Fruit fly (Drosophila melanogaster) S2 (cell line): ENCODE data around the gene CG43673.
"Not testable (repeated sequence)": the region's sequence is repeated elsewhere in the genome, so short reads cannot be mapped to it uniquely, and the experiment has no call there.

Source experiments
- CG8478 ChIP-seq: fragments of >200 bp; optimal IDR thresholded peaks from 2 replicates; lab custom pipeline; 2018
- CTCF ChIP-seq, 2 experiments: fragments of >200 bp; optimal IDR thresholded peaks; 2 replicates each; lab custom pipeline; 2018

Gene CG43673

DNA sequence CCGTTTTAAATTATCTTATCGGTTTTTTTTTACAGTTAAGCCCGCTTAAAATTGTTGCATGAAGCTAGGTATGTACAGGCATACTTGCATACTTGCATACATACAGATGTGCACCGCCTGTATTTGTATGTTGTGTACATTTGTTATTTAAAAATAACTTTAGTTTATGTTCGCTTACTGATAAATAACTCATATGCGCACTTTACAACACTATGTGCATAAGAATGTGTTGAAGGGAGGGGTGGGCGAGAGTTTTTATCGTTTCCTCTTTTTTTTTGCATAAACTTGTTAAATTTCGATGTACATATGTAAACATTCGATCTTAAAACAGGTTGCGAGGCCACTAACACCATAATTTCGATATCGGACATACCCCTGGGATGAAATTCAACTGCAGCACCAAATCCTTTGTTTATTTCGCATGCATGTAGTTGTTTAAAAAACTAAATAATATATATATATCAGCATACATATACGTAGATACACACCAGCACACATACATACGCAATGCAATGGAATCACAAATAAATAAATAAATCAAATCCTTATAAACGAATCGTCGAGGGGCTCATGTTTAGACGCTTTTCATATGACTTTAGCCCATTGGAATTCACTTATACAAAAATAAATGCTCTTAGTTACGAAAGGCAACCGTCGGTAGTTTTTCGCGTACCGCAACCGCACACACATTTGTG, 19.0 kb upstream of the CG43673 start:
- TF ChIP-seq CTCF (optimal IDR thresholded peaks at IDR 0.05; lab: Kevin White, UChicago) (no peak), CG8478 (lab: Kevin White, UChicago) (no peak)

DNA sequence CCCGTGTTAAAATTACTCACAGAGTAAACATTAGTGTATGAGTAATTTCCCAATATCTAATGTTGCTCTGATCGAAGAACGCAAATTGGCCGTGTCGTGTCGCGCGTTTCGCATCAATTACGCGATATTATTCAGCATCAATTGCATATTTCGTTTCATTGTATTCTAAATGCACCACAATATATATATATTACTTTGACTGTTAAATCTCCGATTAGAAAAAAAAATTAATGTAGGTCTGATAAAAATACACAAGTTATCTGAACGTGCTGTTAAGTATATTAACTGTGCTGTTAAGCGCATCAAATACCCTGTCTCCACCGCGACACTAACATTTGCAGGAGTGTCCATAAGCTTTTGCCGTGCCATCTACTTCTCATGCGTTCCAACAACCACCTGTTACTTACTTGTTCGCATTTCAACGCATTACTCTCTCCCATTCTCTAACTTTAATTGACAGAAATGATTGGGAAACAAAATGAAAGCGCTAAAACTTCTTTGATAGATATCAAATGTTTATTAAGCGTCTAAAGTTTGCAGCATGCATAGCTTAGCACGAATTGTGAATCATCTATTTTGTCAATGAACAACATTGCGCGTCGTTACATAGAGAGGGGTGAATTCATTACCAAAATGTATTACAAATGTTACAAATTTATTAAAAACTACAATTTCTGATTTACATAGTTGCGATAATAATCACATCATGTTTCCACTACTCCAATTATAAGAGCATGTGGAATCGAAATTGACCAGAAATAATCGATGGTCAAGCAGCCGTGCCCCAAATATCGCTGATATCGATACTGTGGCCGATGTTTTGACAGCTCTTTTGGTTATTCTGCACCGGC, 18.3 kb upstream of the CG43673 start, which contains the start of the genes Graf and mRpL3:
Gene Graf (minus strand): TSS at position 287 of the 851 bp plus-strand sequence.
Gene mRpL3 (plus strand): TSS at position 802 of the 851 bp plus-strand sequence.
- TF ChIP-seq CG8478 (lab: Kevin White, UChicago), result no peak
- TF ChIP-seq CTCF (optimal IDR thresholded peaks at IDR 0.05; lab: Kevin White, UChicago), result peak in 1 of 2 experiments; percentile 21

DNA sequence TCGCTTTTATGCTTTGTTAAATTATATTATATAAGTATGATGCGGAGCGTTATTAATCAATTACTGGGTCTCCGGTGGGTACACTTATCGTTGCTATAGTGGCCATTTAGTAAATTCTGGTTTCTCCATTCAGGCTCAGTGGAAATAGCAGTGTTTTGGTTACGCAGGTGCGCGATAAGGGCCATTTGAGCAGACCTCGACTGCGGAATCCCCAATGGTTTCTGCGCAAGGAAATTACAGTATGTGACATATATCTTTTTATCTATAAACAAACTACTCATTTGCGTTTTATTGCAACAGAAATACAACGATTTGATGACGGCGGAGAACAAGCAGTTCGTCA, 17.7 kb upstream of the CG43673 start:
- TF ChIP-seq CTCF (optimal IDR thresholded peaks at IDR 0.05; lab: Kevin White, UChicago) (no peak), CG8478 (lab: Kevin White, UChicago) (no peak)

DNA sequence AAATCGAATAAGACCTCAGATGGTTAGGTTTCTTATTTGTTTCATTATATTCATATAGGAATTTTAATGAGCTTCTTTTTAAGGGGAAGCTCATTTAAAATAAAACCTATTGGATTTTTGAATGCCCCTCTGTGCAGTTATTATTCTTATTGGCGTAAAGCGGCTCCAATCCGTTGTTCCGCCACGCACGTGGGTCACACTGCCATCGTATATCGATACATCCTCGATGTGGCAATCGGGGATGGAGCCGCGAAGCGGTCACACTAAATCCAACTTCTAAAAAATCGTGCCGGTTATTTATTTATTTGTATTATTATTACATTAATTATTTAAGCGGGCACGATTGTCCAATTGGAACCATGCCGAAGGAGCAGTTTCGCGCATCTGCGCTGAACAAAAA, 16.2 kb upstream of the CG43673 start, which contains the start of gene Polr3A:
Gene Polr3A (plus strand): TSS at position 234 of the 400 bp plus-strand sequence.
- TF ChIP-seq CTCF (optimal IDR thresholded peaks at IDR 0.05; lab: Kevin White, UChicago), result no peak
- TF ChIP-seq CG8478 (lab: Kevin White, UChicago), result no peak

DNA sequence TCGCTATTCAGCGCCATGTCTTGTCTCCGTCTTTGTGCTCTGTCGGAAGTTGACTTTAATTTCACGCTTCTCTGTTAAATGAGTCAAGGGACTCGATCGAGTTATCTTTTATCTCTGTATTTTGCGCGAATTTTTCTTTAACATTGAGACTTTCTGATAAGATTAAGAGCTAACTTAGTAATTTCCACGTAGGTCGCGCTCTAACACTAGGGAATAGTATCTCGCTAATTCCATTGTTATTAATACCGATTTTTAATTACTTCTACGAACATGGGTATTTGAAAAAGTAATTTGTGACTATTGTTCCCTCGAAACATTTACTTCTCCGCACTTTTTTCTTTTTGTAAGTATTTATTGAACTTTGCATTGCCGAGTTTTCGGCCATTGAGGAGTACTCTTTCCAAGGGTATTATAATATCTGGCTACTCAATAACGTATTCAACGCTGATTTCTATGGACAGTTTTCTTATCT, 12.5 kb upstream of the CG43673 start, which contains the start of gene CG8952:
Gene CG8952 (minus strand): TSS at position 51 of the 472 bp plus-strand sequence.
- TF ChIP-seq CG8478 (lab: Kevin White, UChicago), result no peak
- no peak for TF ChIP-seq CTCF (optimal IDR thresholded peaks at IDR 0.05; lab: Kevin White, UChicago)

DNA sequence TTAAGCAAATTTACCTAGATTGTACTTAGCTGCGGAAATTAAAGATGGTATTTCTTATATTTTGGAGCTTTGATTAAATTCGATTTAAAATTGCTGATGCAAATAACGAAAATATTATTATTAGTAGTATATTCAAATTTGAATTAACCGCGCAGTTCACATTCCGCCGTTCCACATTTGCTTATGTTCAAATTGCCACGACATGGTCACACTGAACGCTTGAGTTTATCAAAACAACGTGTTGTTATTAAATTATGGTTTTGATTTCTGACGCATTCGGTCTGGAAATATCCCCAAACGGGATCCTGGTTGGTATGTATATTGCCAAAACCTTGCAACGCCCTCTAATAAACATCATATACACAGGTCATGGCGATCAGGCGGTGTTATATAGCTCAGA, 9.5 kb upstream of the CG43673 start, which contains the start of gene CG33172:
Gene CG33172 (plus strand): TSS at position 208 of the 400 bp plus-strand sequence.
- TF ChIP-seq CG8478 (lab: Kevin White, UChicago) (no peak), CTCF (optimal IDR thresholded peaks at IDR 0.05; lab: Kevin White, UChicago) (no peak)

DNA sequence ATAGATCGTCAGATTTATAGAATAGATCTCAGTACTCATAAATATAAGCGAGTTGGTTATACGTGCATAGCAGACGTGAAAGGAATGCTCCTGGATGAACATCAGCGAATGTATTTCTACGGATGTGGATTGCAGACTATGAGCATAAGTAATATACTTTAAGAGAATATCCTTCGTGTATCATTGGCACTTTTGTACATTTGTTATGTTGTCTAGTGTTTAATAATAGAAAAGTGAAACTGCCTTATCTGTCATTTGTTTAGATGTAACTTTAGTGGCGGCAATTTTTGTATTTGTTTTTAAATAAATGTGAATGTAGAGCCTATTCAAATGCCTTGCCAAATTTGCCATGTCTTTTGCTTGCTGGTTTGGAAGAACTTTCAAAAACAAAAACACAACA, 6.3 kb upstream of the CG43673 start, which contains the start of gene CG43672:
Gene CG43672 (plus strand): TSS at position 301 of the 400 bp plus-strand sequence.
- no peak for TF ChIP-seq CG8478 (lab: Kevin White, UChicago)
- TF ChIP-seq CTCF (optimal IDR thresholded peaks at IDR 0.05; lab: Kevin White, UChicago), result no peak

DNA sequence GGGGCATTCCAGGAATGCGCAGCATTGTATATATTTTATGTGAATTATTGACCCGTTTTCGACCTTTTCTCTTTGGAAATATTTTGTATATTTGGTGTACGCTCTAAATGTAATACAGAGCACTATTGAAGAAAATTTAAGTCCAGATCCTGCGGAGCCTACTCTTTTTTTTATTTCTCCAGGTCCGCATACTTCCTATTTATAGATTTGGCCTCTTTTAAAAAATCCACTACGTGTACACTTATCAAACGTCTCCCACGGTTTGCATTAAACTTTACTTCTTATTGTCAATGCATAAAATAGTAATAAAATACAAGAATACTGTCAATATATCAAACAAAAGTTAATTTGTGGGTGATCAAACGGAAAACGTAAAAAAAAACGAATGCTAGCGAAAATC, 4.7 kb downstream of the CG43673 start, which contains the start of gene Efhc1.1:
Gene Efhc1.1 (minus strand): TSS at position 101 of the 400 bp plus-strand sequence.
- no peak for TF ChIP-seq CG8478 (lab: Kevin White, UChicago)
- no peak for TF ChIP-seq CTCF (optimal IDR thresholded peaks at IDR 0.05; lab: Kevin White, UChicago)

DNA sequence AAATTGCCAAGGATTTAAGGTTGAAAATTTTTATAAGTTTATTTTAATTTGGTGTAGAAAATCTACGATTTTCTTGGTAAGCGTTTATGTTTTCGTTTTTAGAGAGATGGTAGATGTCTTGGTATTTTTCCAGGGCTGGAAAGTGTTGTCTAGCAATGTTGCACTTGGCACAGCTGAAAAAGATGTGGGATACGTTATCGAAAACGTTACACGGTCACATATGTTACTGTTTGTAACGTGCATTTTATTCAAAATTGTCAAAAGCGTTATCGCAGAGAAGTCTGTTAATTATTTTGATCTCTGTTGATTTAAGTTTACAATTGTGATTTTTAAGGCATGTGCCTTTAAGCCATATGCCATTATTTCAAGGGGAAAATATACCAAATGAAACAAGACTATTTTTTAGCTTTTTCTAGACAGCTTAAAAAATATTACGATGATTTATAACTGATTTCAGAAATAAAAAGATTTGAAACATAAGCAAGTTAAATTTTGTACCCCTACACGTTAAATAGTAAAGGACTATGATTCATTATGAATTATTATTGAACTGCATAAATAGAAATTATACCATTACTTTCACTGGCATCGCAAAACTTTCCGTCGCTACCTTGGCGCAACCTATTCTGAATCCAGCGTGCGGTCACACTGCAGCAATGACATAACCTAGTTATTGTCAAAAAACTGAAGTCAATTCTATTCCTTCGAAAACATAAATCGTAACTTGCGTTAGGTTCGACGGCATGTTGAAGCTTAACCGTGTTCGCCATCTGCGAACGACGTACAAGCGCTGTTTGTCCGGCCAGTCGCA, 6.7 kb downstream of the CG43673 start, which contains the start of the genes Paf-AHalpha and mRpS30:
Gene Paf-AHalpha (minus strand): TSS at position 155 of the 811 bp plus-strand sequence.
Gene mRpS30 (plus strand): TSS at position 619 of the 811 bp plus-strand sequence.
- no peak for TF ChIP-seq CG8478 (lab: Kevin White, UChicago)
- TF ChIP-seq CTCF (optimal IDR thresholded peaks at IDR 0.05; lab: Kevin White, UChicago), result no peak

DNA sequence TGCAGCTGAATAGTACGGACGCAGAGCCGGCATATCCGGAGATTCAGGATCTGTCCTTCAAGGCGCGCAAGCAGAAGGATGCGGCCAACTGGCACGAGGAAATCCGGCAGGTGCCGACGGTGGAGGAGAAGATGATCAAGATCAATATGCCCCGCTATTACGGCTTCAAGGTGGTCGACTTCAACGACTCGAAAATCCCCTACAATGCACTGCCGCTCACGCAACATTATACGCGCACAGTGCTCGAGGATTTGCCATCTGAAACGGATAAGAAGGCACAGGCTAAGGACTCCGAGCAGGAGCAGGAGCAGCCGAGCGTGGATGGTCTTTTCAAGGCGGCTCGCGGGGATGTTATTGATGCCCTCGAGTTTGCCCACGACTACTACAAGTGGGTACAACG, 7.3 kb downstream of the CG43673 start:
- no peak for TF ChIP-seq CG8478 (lab: Kevin White, UChicago)
- no peak for TF ChIP-seq CTCF (optimal IDR thresholded peaks at IDR 0.05; lab: Kevin White, UChicago)

DNA sequence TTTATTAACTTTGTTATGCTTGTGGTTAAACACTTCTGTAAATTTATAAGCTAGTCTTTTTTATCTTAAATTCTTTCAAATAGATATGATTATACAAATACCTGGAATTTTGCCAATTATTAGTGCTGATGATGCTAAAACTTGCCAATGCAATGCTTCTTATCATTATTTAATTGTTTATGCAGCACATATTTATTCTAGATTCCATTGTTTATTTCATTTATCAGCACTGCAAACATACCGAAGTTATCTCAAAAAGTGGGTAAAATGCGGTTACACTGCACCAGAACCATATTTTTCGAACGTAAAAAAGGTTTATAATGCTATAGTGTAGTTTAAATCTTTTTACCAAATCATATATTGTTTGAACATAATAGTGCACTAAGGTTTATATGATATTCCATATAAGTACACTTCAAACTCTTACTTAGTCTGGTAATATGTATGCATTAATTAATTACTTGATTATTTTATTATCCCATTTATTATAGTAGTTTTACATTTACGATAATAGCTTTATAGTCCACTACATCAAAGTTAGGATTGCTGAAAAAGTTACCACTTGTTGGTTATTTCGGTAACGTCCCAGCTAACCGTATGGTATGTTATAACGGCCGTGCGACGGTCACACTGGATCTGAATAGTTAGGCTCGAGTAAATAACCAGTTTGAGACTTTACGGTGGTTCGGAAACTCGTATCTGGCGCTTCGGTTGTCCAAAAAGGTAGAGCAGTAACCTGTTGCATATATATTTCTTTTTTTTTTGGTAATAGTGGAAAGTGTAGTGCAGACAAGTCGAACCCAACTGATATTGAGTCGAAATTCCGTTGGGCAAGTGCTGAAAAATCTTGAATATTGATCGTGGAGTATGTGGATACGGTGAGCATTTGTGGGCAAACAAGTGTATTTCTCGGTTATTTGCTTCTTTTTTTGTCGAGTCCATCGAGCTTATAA, 9.6 kb downstream of the CG43673 start, which contains the start of gene Rhp:
Gene Rhp (plus strand): TSS at position 663 of the 953 bp plus-strand sequence.
- TF ChIP-seq CTCF (optimal IDR thresholded peaks at IDR 0.05; lab: Kevin White, UChicago) (no peak), CG8478 (lab: Kevin White, UChicago) (no peak)

DNA sequence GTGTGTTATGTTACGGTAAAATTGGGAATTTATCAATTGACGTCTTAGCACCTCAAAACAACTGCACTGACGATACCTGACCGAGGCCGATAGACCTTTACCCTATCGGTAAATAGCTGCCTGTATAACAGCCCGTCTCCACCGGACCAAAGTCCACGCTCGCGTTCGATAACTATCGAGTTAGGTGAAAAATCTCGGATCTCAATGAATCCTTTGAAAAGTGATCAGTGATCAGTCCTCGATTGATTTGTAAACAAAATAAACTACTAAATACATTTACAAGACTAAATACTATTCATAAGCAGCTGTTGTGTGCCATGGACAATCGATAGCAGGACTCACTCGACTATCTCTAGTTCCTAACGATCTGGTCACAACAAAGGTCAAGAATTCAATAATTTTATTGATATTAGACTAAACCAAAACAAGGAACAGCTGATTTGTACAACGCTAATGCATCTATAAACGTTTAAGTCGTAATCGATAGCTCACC, 17.1 kb downstream of the CG43673 start, which contains the start of gene sordd1:
Gene sordd1 (minus strand): TSS at position 78 of the 493 bp plus-strand sequence.
- not testable (repeated sequence) for TF ChIP-seq CTCF (optimal IDR thresholded peaks at IDR 0.05; lab: Kevin White, UChicago); CG8478 (lab: Kevin White, UChicago)
